Fruit fly (Drosophila melanogaster): ENCODE data around the gene cl.

Gene cl

dm6 chr2L:5554818-5555217 lies 34.9 kb downstream of the cl start, which contains the start of gene GluRIIA:
Gene GluRIIA, plus strand, starts transcription at chr2L:5555072.
- TF ChIP-seq CG11902 (GFP tag; optimal IDR thresholded peaks at IDR 0.05) (no peak), CG7368 (GFP tag; optimal IDR thresholded peaks at IDR 0.05) (no peak), OdsH (GFP tag; optimal IDR thresholded peaks at IDR 0.05) (no peak), CG6163 (GFP tag; IDR thresholded peaks at IDR 0.05) (no peak), CG8319 (GFP tag; optimal IDR thresholded peaks at IDR 0.05) (no peak), CG3032 (tag; optimal IDR thresholded peaks at IDR 0.05) (no peak), vri (GFP tag; optimal IDR thresholded peaks at IDR 0.05) (no peak), eg (GFP tag; IDR thresholded peaks at IDR 0.05) (no peak), CG16779 (tag; optimal IDR thresholded peaks at IDR 0.05) (no peak), fd59A (GFP tag; optimal IDR thresholded peaks at IDR 0.05) (no peak), dac (GFP tag; optimal IDR thresholded peaks at IDR 0.05) (no peak), Sox14 (GFP tag; optimal IDR thresholded peaks at IDR 0.05) (no peak), CG10669 (GFP tag; optimal IDR thresholded peaks at IDR 0.05) (no peak), achi (GFP tag; optimal IDR thresholded peaks at IDR 0.05) (no peak)

- TF ChIP-seq CG10669 (GFP tag; optimal IDR thresholded peaks at IDR 0.05), result no peak
- TF ChIP-seq cyc (GFP tag; optimal IDR thresholded peaks at IDR 0.05), result no peak
- TF ChIP-seq CG7368 (GFP tag; optimal IDR thresholded peaks at IDR 0.05), result no peak
- TF ChIP-seq lz (GFP tag; optimal IDR thresholded peaks at IDR 0.05), result no peak
- TF ChIP-seq CG9139 (GFP tag; optimal IDR thresholded peaks at IDR 0.05), result no peak
- TF ChIP-seq Eip75B (GFP tag; optimal IDR thresholded peaks at IDR 0.05), result no peak
- TF ChIP-seq Sox102F (GFP tag; optimal IDR thresholded peaks at IDR 0.05), result no peak
- no peak for TF ChIP-seq CG6854 (GFP tag; optimal IDR thresholded peaks at IDR 0.05)
- no peak for TF ChIP-seq fkh (GFP tag; optimal IDR thresholded peaks at IDR 0.05)
- no peak for TF ChIP-seq CG34406 (GFP tag; optimal IDR thresholded peaks at IDR 0.05)
- TF ChIP-seq CG1621 (tag; optimal IDR thresholded peaks at IDR 0.05), result no peak
- TF ChIP-seq Smox (GFP tag; optimal IDR thresholded peaks at IDR 0.05), result no peak
- no peak for TF ChIP-seq CG10631 (GFP tag; optimal IDR thresholded peaks at IDR 0.05)
- TF ChIP-seq fd85E (GFP tag; optimal IDR thresholded peaks at IDR 0.05), result no peak
- TF ChIP-seq CG6163 (GFP tag; IDR thresholded peaks at IDR 0.05), result no peak
- TF ChIP-seq CG32006 (GFP tag; optimal IDR thresholded peaks at IDR 0.05), result no peak
- TF ChIP-seq CG8632 (GFP tag; optimal IDR thresholded peaks at IDR 0.05), result no peak
- no peak for TF ChIP-seq pdm3 (GFP tag; optimal IDR thresholded peaks at IDR 0.05)
- TF ChIP-seq fd59A (GFP tag; optimal IDR thresholded peaks at IDR 0.05), result no peak
Measured at dm6 chr2L:5558809-5559392, 39.0 kb downstream of the cl start, which contains the start of gene GluRIIB. Gene GluRIIB, plus strand, starts transcription at chr2L:5559342.

- TF ChIP-seq CG11902 (GFP tag; optimal IDR thresholded peaks at IDR 0.05), result no peak
- no peak for TF ChIP-seq Blimp-1 (GFP tag; optimal IDR thresholded peaks at IDR 0.05)
- no peak for TF ChIP-seq CG3032 (tag; optimal IDR thresholded peaks at IDR 0.05)
- TF ChIP-seq Lpt (GFP tag; optimal IDR thresholded peaks at IDR 0.05), result peak; percentile 60
- TF ChIP-seq CG6854 (GFP tag; optimal IDR thresholded peaks at IDR 0.05), result no peak
- peak; percentile 19 for TF ChIP-seq fd59A (GFP tag; optimal IDR thresholded peaks at IDR 0.05)
- TF ChIP-seq CG6792 (GFP tag; optimal IDR thresholded peaks at IDR 0.05), result peak; percentile 35
- TF ChIP-seq OdsH (GFP tag; optimal IDR thresholded peaks at IDR 0.05), result peak; percentile 46
- peak; percentile 2 for TF ChIP-seq CG7368 (GFP tag; optimal IDR thresholded peaks at IDR 0.05)
- TF ChIP-seq Hr4 (GFP tag; optimal IDR thresholded peaks at IDR 0.05), result peak; percentile 58
- peak; percentile 36 for TF ChIP-seq svp (GFP tag)
- no peak for TF ChIP-seq cyc (GFP tag; optimal IDR thresholded peaks at IDR 0.05)
- TF ChIP-seq Gug (GFP tag; IDR thresholded peaks at IDR 0.05), result peak; percentile 77
- TF ChIP-seq CG10669 (GFP tag; optimal IDR thresholded peaks at IDR 0.05), result peak; percentile 58
- TF ChIP-seq Ets21C (GFP tag; optimal IDR thresholded peaks at IDR 0.05), result no peak
- no peak for TF ChIP-seq Smox (GFP tag; optimal IDR thresholded peaks at IDR 0.05)
- peak; percentile 86 for TF ChIP-seq CG6163 (GFP tag; IDR thresholded peaks at IDR 0.05)
- peak; percentile 72 for TF ChIP-seq Eip78C (GFP tag)
- TF ChIP-seq salr (GFP tag; optimal IDR thresholded peaks at IDR 0.05), result peak; percentile 12 to 48
- TF ChIP-seq net (GFP tag; optimal IDR thresholded peaks at IDR 0.05), result peak; percentile 15
- peak; percentile 77 for TF ChIP-seq CG11294 (GFP tag; IDR thresholded peaks at IDR 0.05)
- no peak for TF ChIP-seq CG8319 (GFP tag; optimal IDR thresholded peaks at IDR 0.05)
- peak; percentile 4 for TF ChIP-seq CG11762 (GFP tag; optimal IDR thresholded peaks at IDR 0.05; ENCODE audit: insufficient read depth)
- TF ChIP-seq vri (GFP tag; optimal IDR thresholded peaks at IDR 0.05), result no peak
- TF ChIP-seq Sox14 (GFP tag; optimal IDR thresholded peaks at IDR 0.05), result peak; percentile 12
- no peak for TF ChIP-seq Met (GFP tag; optimal IDR thresholded peaks at IDR 0.05)
- peak; percentile 88 for TF ChIP-seq CG15336 (GFP tag; IDR thresholded peaks at IDR 0.05)
- peak; percentile 37 for TF ChIP-seq achi (GFP tag; optimal IDR thresholded peaks at IDR 0.05)
- peak; percentile 41 for TF ChIP-seq CG1621 (tag; optimal IDR thresholded peaks at IDR 0.05)
- TF ChIP-seq spab (GFP tag; optimal IDR thresholded peaks at IDR 0.05), result peak; percentile 44
- TF ChIP-seq Hr38 (GFP tag; optimal IDR thresholded peaks at IDR 0.05), result no peak
- no peak for TF ChIP-seq fkh (GFP tag; optimal IDR thresholded peaks at IDR 0.05)
- no peak for TF ChIP-seq CG31627 (GFP tag; optimal IDR thresholded peaks at IDR 0.05)
- TF ChIP-seq eg (GFP tag; IDR thresholded peaks at IDR 0.05), result peak; percentile 91
Measured at dm6 chr2L:5567103-5567502, 47.2 kb downstream of the cl start.

Data from whole organism, prepupa.